Worm (Caenorhabditis elegans): ENCODE data around the gene F29B9.8.

Gene F29B9.8

ce11 chrIV:4660151-4661041 lies 12.9 kb downstream of the F29B9.8 start, which contains the start of the genes F29B9.11 and jmjd-1.2 (continued):
- TF ChIP-seq unc-130 (GFP tag; optimal IDR thresholded peaks at IDR 0.05) (peak; percentile 94), ceh-27 (GFP tag; optimal IDR thresholded peaks at IDR 0.05) (peak; percentile 91), ztf-26 (tag; optimal IDR thresholded peaks at IDR 0.05) (peak; percentile 81), unc-62 (GFP tag; optimal IDR thresholded peaks at IDR 0.05) (no peak), ztf-25 (GFP tag; IDR thresholded peaks at IDR 0.05) (0 out of 2 replicates have a peak, but pooled peaks have one; percentile 30), ztf-22 (GFP tag; optimal IDR thresholded peaks at IDR 0.05) (no peak), F57A8.1 (GFP tag; optimal IDR thresholded peaks at IDR 0.05) (no peak), D2030.7 (GFP tag; IDR thresholded peaks at IDR 0.05) (peak; percentile 85), sptf-2 (GFP tag; optimal IDR thresholded peaks at IDR 0.05) (no peak), ekl-4 (GFP tag; IDR thresholded peaks at IDR 0.05) (peak; percentile 79), repo-1 (tag; optimal IDR thresholded peaks at IDR 0.05) (no peak), tbx-9 (tag; optimal IDR thresholded peaks at IDR 0.05; ENCODE audit: borderline replicate concordance) (no peak), F52B5.7 (tag; optimal IDR thresholded peaks at IDR 0.05) (no peak), let-526 (GFP tag; IDR thresholded peaks at IDR 0.05) (peak; percentile 46; the same call in 1 of the 2 replicates), T26A5.8 (tag; optimal IDR thresholded peaks at IDR 0.05) (no peak), efl-1 (GFP tag; optimal IDR thresholded peaks at IDR 0.05) (peak; percentile 43), egl-18 (GFP tag; IDR thresholded peaks at IDR 0.05) (no peak), F33H1.4 (GFP tag; IDR thresholded peaks at IDR 0.05) (peak; percentile 97), mel-28 (tag; optimal IDR thresholded peaks at IDR 0.05; ENCODE audit: borderline replicate concordance) (no peak), nhr-80 (tag; optimal IDR thresholded peaks at IDR 0.05) (peak; percentile 68), ceh-58 (GFP tag; IDR thresholded peaks at IDR 0.05) (no peak), lin-54 (GFP tag; optimal IDR thresholded peaks at IDR 0.05) (peak; percentile 86), snpc-3.4 (tag; optimal IDR thresholded peaks at IDR 0.05) (peak; percentile 84), hrde-1 (tag; optimal IDR thresholded peaks at IDR 0.05; ENCODE audit: borderline replicate concordance) (no peak), madf-3 (GFP tag; IDR thresholded peaks at IDR 0.05) (peak; percentile 75; the same call in 1 of the 2 replicates), dpff-1 (tag; optimal IDR thresholded peaks at IDR 0.05) (no peak), ztf-18 (tag; optimal IDR thresholded peaks at IDR 0.05) (peak; percentile 82), F39B2.1 (GFP tag; IDR thresholded peaks at IDR 0.05) (no peak), nfya-2 (GFP tag; IDR thresholded peaks at IDR 0.05) (no peak), fkh-3 (tag; optimal IDR thresholded peaks at IDR 0.05) (no peak), K12H6.12 (tag; optimal IDR thresholded peaks at IDR 0.05) (peak; percentile 97), lin-26 (GFP tag; IDR thresholded peaks at IDR 0.05) (no peak), hlh-12 (tag; optimal IDR thresholded peaks at IDR 0.05) (no peak), dpl-1 (GFP tag; optimal IDR thresholded peaks at IDR 0.05) (no peak), zfh-2 (GFP tag; conservative IDR thresholded peaks at IDR 0.05) (peak; percentile 76; the same call in 1 of the 2 replicates), let-607 (tag; optimal IDR thresholded peaks at IDR 0.05) (peak; percentile 54 to 81), Y95B8A.8 (GFP tag; IDR thresholded peaks at IDR 0.05) (peak; percentile 83), somi-1 (GFP tag; optimal IDR thresholded peaks at IDR 0.05) (peak; percentile 49), hsf-1 (GFP tag; IDR thresholded peaks at IDR 0.05) (peak; percentile 75), dox-1 (GFP tag; IDR thresholded peaks at IDR 0.05) (peak; percentile 96), Y53F4B.3 (GFP tag; IDR thresholded peaks at IDR 0.05) (no peak), xnd-1 (tag; optimal IDR thresholded peaks at IDR 0.05) (peak; percentile 50), Y53G8AR.9 (GFP tag; conservative IDR thresholded peaks at IDR 0.05) (peak; percentile 89), hmg-1.2 (GFP tag; IDR thresholded peaks at IDR 0.05) (peak; percentile 73), attf-5 (GFP tag; optimal IDR thresholded peaks at IDR 0.05) (peak; percentile 98), nhr-27 (tag; optimal IDR thresholded peaks at IDR 0.05) (no peak), sea-2 (GFP tag; IDR thresholded peaks at IDR 0.05) (0 out of 2 replicates have a peak, but pooled peaks have one; percentile 23)
